Worm (Caenorhabditis elegans): ENCODE data around the gene ZK512.11.

DNA sequence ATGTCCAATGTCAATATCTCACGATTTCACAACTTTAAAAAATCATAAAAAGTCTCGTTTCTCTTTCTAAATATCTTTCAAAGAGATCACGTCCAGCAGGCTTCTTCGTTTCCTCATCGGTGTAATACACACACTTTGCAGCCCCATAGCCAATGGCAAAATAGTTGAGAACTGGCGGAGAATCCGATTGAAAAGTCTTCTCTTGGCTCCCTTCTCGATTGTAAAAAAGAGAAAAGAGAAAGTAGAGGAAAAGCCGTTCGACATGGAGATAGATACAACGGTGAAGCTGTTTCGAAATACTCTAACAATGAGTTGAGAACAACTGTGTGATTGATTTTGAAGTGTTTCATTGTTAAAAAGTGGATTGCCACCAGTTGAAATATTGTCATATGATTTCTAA is 7.8 kb downstream of the ZK512.11 start:
- TF ChIP-seq ceh-13 (GFP tag; optimal IDR thresholded peaks at IDR 0.05) (no peak), ama-1 (optimal IDR thresholded peaks at IDR 0.05) (no peak), ets-7 (tag; optimal IDR thresholded peaks at IDR 0.05) (no peak), sea-1 (GFP tag; conservative IDR thresholded peaks at IDR 0.05) (no peak), hnd-1 (tag; optimal IDR thresholded peaks at IDR 0.05) (no peak), B0310.2 (tag; optimal IDR thresholded peaks at IDR 0.05) (no peak), scrt-1 (GFP tag; IDR thresholded peaks at IDR 0.05) (no peak)

Measured in whole organism, early embryonic.